Worm (Caenorhabditis elegans) whole organism, early embryonic: ENCODE results near the gene cyp-33B1.

Experiments used
- F13C5.2 ChIP-seq: sonication (generic microtip); optimal IDR thresholded peaks from 2 replicates; lab custom pipeline; 2017; ENCODE audit warnings: mild to moderate bottlenecking, missing genetic modification characterization, inconsistent platforms, missing compliant biosample characterization
- aly-1 ChIP-seq: sonication (generic microtip); optimal IDR thresholded peaks from 2 replicates; lab custom pipeline; 2016; ENCODE audit warnings: missing genetic modification characterization, missing compliant biosample characterization
- ama-1 ChIP-seq: fragments of 150-350 bp; optimal IDR thresholded peaks from 2 replicates; lab custom pipeline; 2014
- ceh-13 ChIP-seq: fragments of 200-800 bp; sonication (Bioruptor generic); optimal IDR thresholded peaks from 2 replicates; lab custom pipeline; 2018; ENCODE audit warnings: mild to moderate bottlenecking, missing genetic modification characterization, missing compliant biosample characterization
- ceh-36 ChIP-seq: sonication (generic microtip); optimal IDR thresholded peaks from 2 replicates; lab custom pipeline; 2016; ENCODE audit warnings: missing genetic modification characterization, inconsistent platforms, missing compliant biosample characterization
- ets-7 ChIP-seq: sonication (generic microtip); optimal IDR thresholded peaks from 2 replicates; lab custom pipeline; 2016; ENCODE audit warnings: missing genotype, missing genetic modification characterization, missing compliant biosample characterization
- flt-1 ChIP-seq: fragments of 200-800 bp; sonication (Bioruptor generic); IDR thresholded peaks from 2 replicates; pipeline ENCODE4 v1.3.6; 2022; ENCODE audit warnings: missing genetic modification characterization, missing compliant biosample characterization
- hmbx-1 ChIP-seq: sonication (generic microtip); optimal IDR thresholded peaks from 2 replicates; lab custom pipeline; 2016; ENCODE audit warnings: mild to moderate bottlenecking, missing genetic modification characterization, missing compliant biosample characterization
- hmg-4 ChIP-seq: fragments of 200-800 bp; sonication (Bioruptor generic); optimal IDR thresholded peaks from 2 replicates; lab custom pipeline; 2018; ENCODE audit warnings: mild to moderate bottlenecking, missing genetic modification characterization, missing compliant biosample characterization
- hnd-1 ChIP-seq: sonication (generic microtip); optimal IDR thresholded peaks from 2 replicates; lab custom pipeline; 2016; ENCODE audit warnings: missing genetic modification characterization, missing compliant biosample characterization
- pes-1 ChIP-seq: fragments of 200-800 bp; sonication (Bioruptor generic); IDR thresholded peaks from 2 replicates; pipeline ENCODE4 v1.3.6; 2022; ENCODE audit warnings: missing genetic modification reagents, missing genetic modification characterization, missing compliant biosample characterization
- tbx-11 ChIP-seq: fragments of 200-800 bp; sonication (Bioruptor generic); IDR thresholded peaks from 2 replicates; pipeline ENCODE4 v1.3.6; 2022; ENCODE audit warnings: missing genetic modification characterization, missing compliant biosample characterization
- tbx-37 ChIP-seq: fragments of 200-800 bp; sonication (Bioruptor generic); conservative IDR thresholded peaks from 2 replicates; pipeline ENCODE4 v1.3.6; 2022; ENCODE audit warnings: missing genetic modification reagents, missing genetic modification characterization, missing compliant biosample characterization
- tra-4 ChIP-seq: sonication (generic microtip); optimal IDR thresholded peaks from 2 replicates; lab custom pipeline; 2017; ENCODE audit warnings: missing genetic modification characterization, missing compliant biosample characterization

DNA sequence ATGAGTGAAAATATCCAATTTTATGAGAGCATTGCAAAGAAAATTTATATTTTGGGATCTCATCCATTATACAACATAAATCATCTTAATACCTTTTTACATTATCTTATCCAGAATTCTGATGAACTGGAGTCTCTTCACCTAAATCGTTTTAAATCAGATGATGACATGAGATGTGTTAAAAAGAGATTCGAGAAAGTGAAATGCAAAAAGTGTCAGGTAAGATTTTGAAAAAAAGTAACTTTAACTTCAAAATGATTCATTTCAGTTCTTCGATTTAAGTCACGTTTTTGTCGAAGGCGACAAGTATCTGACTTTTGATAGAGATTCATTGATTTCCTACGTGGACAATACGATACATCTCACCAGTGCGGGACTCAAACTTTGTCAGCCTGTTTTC lies 22.3 kb upstream of the cyp-33B1 start:
- TF ChIP-seq ama-1 (no peak), flt-1 (GFP tag; lab: Robert Waterston, UW) (no peak), hnd-1 (no peak), hmg-4 (GFP tag; lab: Kevin White, UChicago) (no peak), tbx-11 (GFP tag; lab: Robert Waterston, UW) (no peak), ceh-13 (no peak), tbx-37 (no peak), ceh-36 (tag; lab: Kevin White, UChicago) (no peak), pes-1 (GFP tag; lab: Robert Waterston, UW) (no peak), hmbx-1 (no peak), ets-7 (tag; lab: Kevin White, UChicago) (no peak), aly-1 (tag; lab: Kevin White, UChicago) (no peak), F13C5.2 (no peak), tra-4 (tag; lab: Kevin White, UChicago) (no peak)
